Fruit fly (Drosophila melanogaster) whole organism, prepupa: Measurements from ENCODE around the gene Lrrk.

Experiments
- CG10631 ChIP-seq: fragments of 200-800 bp; sonication (Bioruptor generic); optimal IDR thresholded peaks from 2 replicates; lab custom pipeline; 2016; ENCODE audit warnings: missing biosample characterization, missing genetic modification characterization
- CG11762 ChIP-seq: fragments of 200-800 bp; sonication (Bioruptor generic); optimal IDR thresholded peaks from 3 replicates; lab custom pipeline; 2016; ENCODE audit warnings: missing biosample characterization, missing genetic modification characterization; ENCODE audit not compliant: insufficient read depth
- CG3032 ChIP-seq: fragments of 200-800 bp; optimal IDR thresholded peaks from 2 replicates; lab custom pipeline; 2019; ENCODE audit warnings: missing biosample characterization, mild to moderate bottlenecking, missing genetic modification characterization, moderate library complexity
- CG31627 ChIP-seq: fragments of 200-800 bp; sonication (Bioruptor generic); optimal IDR thresholded peaks from 3 replicates; lab custom pipeline; 2016; ENCODE audit warnings: missing biosample characterization, missing genetic modification characterization
- CG32006 ChIP-seq: fragments of 200-800 bp; sonication (Bioruptor generic); optimal IDR thresholded peaks from 3 replicates; lab custom pipeline; 2017; ENCODE audit warnings: missing biosample characterization, mild to moderate bottlenecking, missing genetic modification characterization
- CG34406 ChIP-seq: fragments of 200-800 bp; sonication (Bioruptor generic); optimal IDR thresholded peaks from 3 replicates; lab custom pipeline; 2016; ENCODE audit warnings: missing biosample characterization, missing genetic modification characterization
- CG3919 ChIP-seq: fragments of 200-800 bp; sonication (Bioruptor generic); optimal IDR thresholded peaks from 3 replicates; lab custom pipeline; 2016; ENCODE audit warnings: missing biosample characterization, missing genetic modification characterization
- CG4318 ChIP-seq: fragments of 200-800 bp; sonication (Bioruptor generic); optimal IDR thresholded peaks from 3 replicates; lab custom pipeline; 2017; ENCODE audit warnings: missing biosample characterization, mild to moderate bottlenecking, missing genetic modification characterization
- CG6163 ChIP-seq: fragments of 200-800 bp; sonication (Bioruptor generic); IDR thresholded peaks from 3 replicates; pipeline ENCODE4 v1.3.6; 2022; ENCODE audit warnings: missing biosample characterization, missing genetic modification characterization
- CG6792 ChIP-seq: fragments of 200-800 bp; sonication (Bioruptor generic); optimal IDR thresholded peaks from 3 replicates; lab custom pipeline; 2016; ENCODE audit warnings: missing biosample characterization, missing genetic modification characterization
- CG6854 ChIP-seq: fragments of 200-800 bp; sonication (Bioruptor generic); optimal IDR thresholded peaks from 2 replicates; lab custom pipeline; 2017; ENCODE audit warnings: missing biosample characterization, mild to moderate bottlenecking, missing genetic modification characterization
- CG8632 ChIP-seq: fragments of 200-800 bp; sonication (Bioruptor generic); optimal IDR thresholded peaks from 3 replicates; lab custom pipeline; 2016; ENCODE audit warnings: missing biosample characterization, missing genetic modification characterization
- CG9139 ChIP-seq: fragments of 200-800 bp; sonication (Bioruptor generic); optimal IDR thresholded peaks from 3 replicates; lab custom pipeline; 2017; ENCODE audit warnings: missing biosample characterization, mild to moderate bottlenecking, missing genetic modification characterization
- Eip78C ChIP-seq: fragments of 200-800 bp; sonication (Bioruptor generic); peaks from one replicate; lab custom pipeline; 2016; ENCODE audit warnings: missing biosample characterization, missing genetic modification characterization
- Gug ChIP-seq: fragments of 200-800 bp; sonication (Bioruptor generic); IDR thresholded peaks from 2 replicates; pipeline ENCODE4 v1.3.6; 2022; ENCODE audit warnings: missing biosample characterization, missing genetic modification characterization
- Hr39 ChIP-seq: fragments of 200-800 bp; sonication (Bioruptor generic); optimal IDR thresholded peaks from 2 replicates; lab custom pipeline; 2016; ENCODE audit warnings: missing biosample characterization, missing genetic modification characterization
- Hr4 ChIP-seq: fragments of 200-800 bp; sonication (Bioruptor generic); optimal IDR thresholded peaks from 3 replicates; lab custom pipeline; 2016; ENCODE audit warnings: missing biosample characterization, missing genetic modification characterization
- Smox ChIP-seq: fragments of 200-800 bp; sonication (Bioruptor generic); optimal IDR thresholded peaks from 3 replicates; lab custom pipeline; 2016; ENCODE audit warnings: missing biosample characterization, missing genetic modification characterization
- Sox102F ChIP-seq: fragments of 200-800 bp; sonication (Bioruptor generic); optimal IDR thresholded peaks from 2 replicates; lab custom pipeline; 2016; ENCODE audit warnings: missing biosample characterization, mild to moderate bottlenecking, missing genetic modification characterization
- Sox14 ChIP-seq: fragments of 200-800 bp; sonication (Bioruptor generic); optimal IDR thresholded peaks from 3 replicates; lab custom pipeline; 2016; ENCODE audit warnings: missing biosample characterization, missing genetic modification characterization
- achi ChIP-seq: fragments of 200-800 bp; sonication (Bioruptor generic); optimal IDR thresholded peaks from 3 replicates; lab custom pipeline; 2016; ENCODE audit warnings: missing biosample characterization, missing genetic modification characterization
- acj6 ChIP-seq: fragments of 200-800 bp; sonication (Bioruptor generic); optimal IDR thresholded peaks from 3 replicates; lab custom pipeline; 2016; ENCODE audit warnings: missing biosample characterization, missing genetic modification characterization
- cyc ChIP-seq: fragments of 200-800 bp; sonication (Bioruptor generic); optimal IDR thresholded peaks from 3 replicates; lab custom pipeline; 2016; ENCODE audit warnings: missing biosample characterization, missing genetic modification characterization
- dac ChIP-seq: fragments of 200-800 bp; sonication (Bioruptor generic); optimal IDR thresholded peaks from 2 replicates; lab custom pipeline; 2017; ENCODE audit warnings: missing biosample characterization, mild to moderate bottlenecking, missing genetic modification characterization
- eg ChIP-seq: fragments of 200-800 bp; sonication (Bioruptor generic); IDR thresholded peaks from 3 replicates; pipeline ENCODE4 v1.3.6; 2022; ENCODE audit warnings: missing biosample characterization, missing genetic modification characterization
- esn ChIP-seq: fragments of 200-800 bp; sonication (Bioruptor generic); optimal IDR thresholded peaks from 2 replicates; lab custom pipeline; 2016; ENCODE audit warnings: missing biosample characterization, mild to moderate bottlenecking, missing genetic modification characterization, moderate library complexity
- fd85E ChIP-seq: fragments of 200-800 bp; sonication (Bioruptor generic); optimal IDR thresholded peaks from 3 replicates; lab custom pipeline; 2016; ENCODE audit warnings: missing biosample characterization, missing genetic modification characterization
- fkh ChIP-seq: fragments of 200-800 bp; sonication (Bioruptor generic); optimal IDR thresholded peaks from 3 replicates; lab custom pipeline; 2017; ENCODE audit warnings: missing biosample characterization, mild to moderate bottlenecking, missing genetic modification characterization, moderate library complexity
- lz ChIP-seq: fragments of 200-800 bp; sonication (Bioruptor generic); optimal IDR thresholded peaks from 3 replicates; lab custom pipeline; 2016; ENCODE audit warnings: missing biosample characterization, missing genetic modification characterization
- net ChIP-seq: fragments of 200-800 bp; sonication (Bioruptor generic); optimal IDR thresholded peaks from 3 replicates; lab custom pipeline; 2016; ENCODE audit warnings: missing biosample characterization, missing genetic modification characterization
- salr ChIP-seq, 2 experiments: fragments of 200-800 bp; sonication (Bioruptor generic); optimal IDR thresholded peaks; 3 replicates each; lab custom pipeline; 2016 to 2018; ENCODE audit warnings: missing biosample characterization in 2 of 2, missing genetic modification characterization in 2 of 2, mild to moderate bottlenecking in 1 of 2
- svp ChIP-seq: fragments of 200-800 bp; sonication (Bioruptor generic); peaks from one replicate; lab custom pipeline; 2016; ENCODE audit warnings: missing biosample characterization, missing genetic modification characterization
- topi ChIP-seq: fragments of 200-800 bp; sonication (Bioruptor generic); optimal IDR thresholded peaks from 3 replicates; lab custom pipeline; 2016; ENCODE audit warnings: missing biosample characterization, missing genetic modification characterization

The Lrrk gene

dm6 chr3R:20634674-20635594 lies at the start of gene Lrrk, which contains the start of gene Pi3K92E:
Lrrk (plus strand) TSS chr3R:20635480.
Pi3K92E (minus strand) TSS chr3R:20634732.
- TF ChIP-seq lz = no peak
- no peak for TF ChIP-seq CG10631 (GFP tag; lab: Kevin White, UChicago)
- TF ChIP-seq CG11762 (GFP tag; lab: Kevin White, UChicago) = peak; percentile 14
- no peak for TF ChIP-seq CG9139 (GFP tag; lab: Kevin White, UChicago)
- TF ChIP-seq Hr4 (GFP tag; lab: Kevin White, UChicago) = no peak
- no peak for TF ChIP-seq svp
- TF ChIP-seq CG6792 (GFP tag; lab: Kevin White, UChicago) = no peak
- peak; percentile 18 for TF ChIP-seq topi
- TF ChIP-seq Eip78C = peak; percentile 50
- TF ChIP-seq acj6 = no peak
- no peak for TF ChIP-seq CG34406 (GFP tag; lab: Kevin White, UChicago)
- peak; percentile 20 for TF ChIP-seq fd85E
- TF ChIP-seq CG3919 (GFP tag; lab: Kevin White, UChicago) = no peak
- TF ChIP-seq cyc (GFP tag; lab: Kevin White, UChicago) = no peak
- TF ChIP-seq CG4318 (GFP tag; lab: Kevin White, UChicago) = no peak
- TF ChIP-seq dac (GFP tag; lab: Kevin White, UChicago) = no peak
- peak in 1 of 2 experiments; percentile 40 for TF ChIP-seq salr (GFP tag; optimal IDR thresholded peaks at IDR 0.05; lab: Kevin White, UChicago)
- no peak for TF ChIP-seq net (GFP tag; lab: Kevin White, UChicago)
- TF ChIP-seq CG6163 (GFP tag; lab: Robert Waterston, UW) = peak; percentile 48; the same call in 2 of the 3 replicates

- TF ChIP-seq Hr39 (GFP tag; lab: Kevin White, UChicago) (no peak), Smox (no peak), CG10631 (GFP tag; lab: Kevin White, UChicago) (no peak), achi (GFP tag; lab: Kevin White, UChicago) (no peak), Sox14 (GFP tag; lab: Kevin White, UChicago) (peak; percentile 64), CG31627 (no peak), esn (no peak), Gug (no peak), CG3032 (tag; lab: Kevin White, UChicago) (no peak), CG34406 (GFP tag; lab: Kevin White, UChicago) (no peak), CG4318 (GFP tag; lab: Kevin White, UChicago) (no peak), CG6792 (GFP tag; lab: Kevin White, UChicago) (no peak), Sox102F (GFP tag; lab: Kevin White, UChicago) (no peak), eg (GFP tag; lab: Robert Waterston, UW) (no peak), CG8632 (GFP tag; lab: Kevin White, UChicago) (no peak), cyc (GFP tag; lab: Kevin White, UChicago) (no peak), salr (GFP tag; optimal IDR thresholded peaks at IDR 0.05; lab: Kevin White, UChicago) (no peak), Eip78C (peak; percentile 30), CG6163 (GFP tag; lab: Robert Waterston, UW) (no peak), CG6854 (GFP tag; lab: Kevin White, UChicago) (peak; percentile 14), CG32006 (no peak)
Measured at dm6 chr3R:20585566-20585965, 49.7 kb upstream of the Lrrk start, which contains the start of gene CG16953. CG16953 (minus strand) TSS chr3R:20585833.

- TF ChIP-seq CG6163 (GFP tag; lab: Robert Waterston, UW) (peak; percentile 15; the same call in 1 of the 3 replicates), fkh (no peak)
Measured at dm6 chr3R:20586409-20586808, 48.9 kb upstream of the Lrrk start.
